Fruit fly (Drosophila melanogaster) whole organism, embryonic: ENCODE measurements around the gene Drs.

ENCODE experiments used
- Aef1 ChIP-seq: fragments of 200-800 bp; sonication (Bioruptor generic); IDR thresholded peaks from 3 replicates; pipeline ENCODE4 v1.3.6; 2022; ENCODE audit warnings: missing biosample characterization, missing genetic modification characterization
- Asciz ChIP-seq: fragments of 200-800 bp; sonication (Bioruptor generic); optimal IDR thresholded peaks from 2 replicates; lab custom pipeline; 2017; ENCODE audit warnings: missing biosample characterization, mild to moderate bottlenecking, missing genetic modification characterization, missing genetic modification reagents
- Atf3 ChIP-seq: fragments of 200-800 bp; sonication (Bioruptor generic); optimal IDR thresholded peaks from 3 replicates; lab custom pipeline; 2016; ENCODE audit warnings: missing biosample characterization, missing genetic modification characterization
- CG10147 ChIP-seq: fragments of 200-800 bp; sonication (Bioruptor generic); optimal IDR thresholded peaks from 2 replicates; lab custom pipeline; 2019; ENCODE audit warnings: missing biosample characterization, mild to moderate bottlenecking, missing genetic modification characterization, moderate library complexity
- CG12104 ChIP-seq: fragments of 200-800 bp; sonication (Bioruptor generic); optimal IDR thresholded peaks from 3 replicates; lab custom pipeline; 2016; ENCODE audit warnings: missing biosample characterization, missing genetic modification characterization
- CG12659 ChIP-seq: fragments of 200-800 bp; sonication (Bioruptor generic); optimal IDR thresholded peaks from 3 replicates; lab custom pipeline; 2017; ENCODE audit warnings: mild to moderate bottlenecking, missing biosample characterization, missing genetic modification reagents, missing genetic modification characterization
- CG13894 ChIP-seq: fragments of 200-800 bp; sonication (Bioruptor generic); optimal IDR thresholded peaks from 3 replicates; lab custom pipeline; 2018; ENCODE audit warnings: missing biosample characterization, mild to moderate bottlenecking, missing genetic modification characterization, moderate library complexity
- CG15514 ChIP-seq: fragments of 200-800 bp; sonication (Bioruptor generic); optimal IDR thresholded peaks from 3 replicates; lab custom pipeline; 2017; ENCODE audit warnings: missing biosample characterization, missing genetic modification characterization, mild to moderate bottlenecking, moderate library complexity, missing genetic modification reagents
- CG16779 ChIP-seq: fragments of 200-800 bp; sonication (Bioruptor generic); IDR thresholded peaks from 2 replicates; pipeline ENCODE4 v1.3.6; 2022; ENCODE audit warnings: missing biosample characterization, missing genetic modification characterization
- CG17361 ChIP-seq: fragments of 200-800 bp; sonication (Bioruptor generic); IDR thresholded peaks from 3 replicates; pipeline ENCODE4 v1.3.6; 2022; ENCODE audit warnings: missing biosample characterization, missing genetic modification characterization
- CG17829 ChIP-seq: fragments of 200-800 bp; optimal IDR thresholded peaks from 2 replicates; lab custom pipeline; 2019; ENCODE audit warnings: missing biosample characterization, mild to moderate bottlenecking, missing genetic modification characterization, moderate library complexity
- CG31388 ChIP-seq: fragments of 200-800 bp; sonication (Bioruptor generic); optimal IDR thresholded peaks from 2 replicates; lab custom pipeline; 2016; ENCODE audit warnings: missing biosample characterization, missing genetic modification characterization
- CG3838 ChIP-seq: fragments of 200-800 bp; sonication (Bioruptor generic); optimal IDR thresholded peaks from 3 replicates; lab custom pipeline; 2016; ENCODE audit warnings: missing biosample characterization, missing genetic modification characterization
- CG4360 ChIP-seq: fragments of 200-800 bp; sonication (Bioruptor generic); IDR thresholded peaks from 2 replicates; pipeline ENCODE4 v1.3.6; 2022; ENCODE audit warnings: missing biosample characterization, missing genetic modification characterization
- CG5953 ChIP-seq: fragments of 200-800 bp; sonication (Bioruptor generic); IDR thresholded peaks from 2 replicates; pipeline ENCODE4 v1.3.6; 2022; ENCODE audit warnings: missing biosample characterization, missing genetic modification characterization
- CG7928 ChIP-seq: fragments of 200-800 bp; sonication (Bioruptor generic); optimal IDR thresholded peaks from 2 replicates; lab custom pipeline; 2017; ENCODE audit warnings: missing biosample characterization, mild to moderate bottlenecking, missing genetic modification characterization
- CG8478 ChIP-seq: fragments of >200 bp; optimal IDR thresholded peaks from 2 replicates; lab custom pipeline; 2018
- Dad ChIP-seq: fragments of 200-800 bp; sonication (Bioruptor generic); optimal IDR thresholded peaks from 3 replicates; lab custom pipeline; 2016; ENCODE audit warnings: missing biosample characterization, missing genetic modification characterization
- Dbx ChIP-seq: fragments of 200-800 bp; sonication (Bioruptor generic); IDR thresholded peaks from 3 replicates; pipeline ENCODE4 v1.3.6; 2022; ENCODE audit warnings: missing biosample characterization, missing genetic modification characterization
- Dip3 ChIP-seq: fragments of 200-800 bp; sonication (Bioruptor generic); optimal IDR thresholded peaks from 3 replicates; lab custom pipeline; 2016; ENCODE audit warnings: missing biosample characterization, missing genetic modification characterization
- Doc3 ChIP-seq: fragments of 200-800 bp; sonication (Bioruptor generic); IDR thresholded peaks from 3 replicates; pipeline ENCODE4 v1.3.6; 2022; ENCODE audit warnings: missing biosample characterization, missing genetic modification characterization; ENCODE audit not compliant: partially characterized antibody
- Gug ChIP-seq: fragments of 200-800 bp; sonication (Bioruptor generic); IDR thresholded peaks from 4 replicates; pipeline ENCODE4 v1.3.6; 2022; ENCODE audit warnings: missing biosample characterization, missing genetic modification characterization
- HLHmδ ChIP-seq: fragments of 200-800 bp; sonication (Bioruptor generic); optimal IDR thresholded peaks from 2 replicates; lab custom pipeline; 2018; ENCODE audit warnings: missing biosample characterization, mild to moderate bottlenecking, missing genetic modification characterization, moderate library complexity
- HmgZ ChIP-seq: fragments of 200-800 bp; sonication (Bioruptor generic); optimal IDR thresholded peaks from 2 replicates; lab custom pipeline; 2018; ENCODE audit warnings: missing biosample characterization, mild to moderate bottlenecking, missing genetic modification characterization
- Jarid2 ChIP-seq: fragments of 200-800 bp; sonication (Bioruptor generic); optimal IDR thresholded peaks from 3 replicates; lab custom pipeline; 2017; ENCODE audit warnings: mild to moderate bottlenecking, missing biosample characterization, missing genetic modification reagents, missing genetic modification characterization
- Lim3 ChIP-seq: fragments of 200-800 bp; sonication (Bioruptor generic); IDR thresholded peaks from 2 replicates; pipeline ENCODE4 v1.3.6; 2022; ENCODE audit warnings: missing biosample characterization, missing genetic modification characterization
- Pdp1 ChIP-seq, 2 experiments: fragments of 200-800 bp; sonication (Bioruptor generic); optimal IDR thresholded peaks; 3 replicates each; lab custom pipeline; 2016; ENCODE audit warnings: missing biosample characterization in 2 of 2, missing genetic modification characterization in 2 of 2, mild to moderate bottlenecking in 1 of 2, moderate library complexity in 1 of 2
- Ptx1 ChIP-seq: fragments of 200-800 bp; sonication (Bioruptor generic); IDR thresholded peaks from 2 replicates; pipeline ENCODE4 v1.3.6; 2022; ENCODE audit warnings: missing biosample characterization, missing genetic modification characterization
- Spps ChIP-seq: fragments of 200-800 bp; sonication (Bioruptor generic); optimal IDR thresholded peaks from 2 replicates; lab custom pipeline; 2018; ENCODE audit warnings: missing biosample characterization, mild to moderate bottlenecking, missing genetic modification characterization
- Ssrp ChIP-seq: fragments of 200-800 bp; sonication (Bioruptor generic); optimal IDR thresholded peaks from 2 replicates; lab custom pipeline; 2018; ENCODE audit warnings: missing biosample characterization, mild to moderate bottlenecking, missing genetic modification characterization, moderate library complexity
- amos ChIP-seq: fragments of 200-800 bp; sonication (Bioruptor generic); IDR thresholded peaks from 2 replicates; pipeline ENCODE4 v1.3.6; 2022; ENCODE audit warnings: missing biosample characterization, missing genetic modification characterization; ENCODE audit not compliant: partially characterized antibody
- ap ChIP-seq: fragments of 200-800 bp; sonication (Bioruptor generic); IDR thresholded peaks from 2 replicates; pipeline ENCODE4 v1.3.6; 2022; ENCODE audit warnings: missing biosample characterization, missing genetic modification characterization
- bab2 ChIP-seq: fragments of 200-800 bp; sonication (Bioruptor generic); optimal IDR thresholded peaks from 2 replicates; lab custom pipeline; 2016; ENCODE audit warnings: missing biosample characterization, missing genetic modification characterization
- disco-r ChIP-seq: fragments of 200-800 bp; sonication (Bioruptor generic); optimal IDR thresholded peaks from 2 replicates; lab custom pipeline; 2016; ENCODE audit warnings: missing biosample characterization, missing genetic modification characterization
- ewg ChIP-seq: fragments of 200-800 bp; sonication (Bioruptor generic); optimal IDR thresholded peaks from 3 replicates; lab custom pipeline; 2017; ENCODE audit warnings: mild to moderate bottlenecking, missing biosample characterization, missing genetic modification reagents, missing genetic modification characterization
- gce ChIP-seq: fragments of 200-800 bp; sonication (Bioruptor generic); IDR thresholded peaks from 3 replicates; pipeline ENCODE4 v1.3.6; 2022; ENCODE audit warnings: missing biosample characterization, missing genetic modification characterization
- gfzf ChIP-seq: fragments of 200-800 bp; sonication (Bioruptor generic); optimal IDR thresholded peaks from 2 replicates; lab custom pipeline; 2016; ENCODE audit warnings: missing biosample characterization, mild to moderate bottlenecking, missing genetic modification characterization, moderate library complexity
- gsb ChIP-seq: fragments of 200-800 bp; sonication (Bioruptor generic); IDR thresholded peaks from 2 replicates; pipeline ENCODE4 v1.3.6; 2022; ENCODE audit warnings: missing biosample characterization, missing genetic modification characterization
- kay ChIP-seq: fragments of 200-800 bp; sonication (Bioruptor generic); optimal IDR thresholded peaks from 2 replicates; lab custom pipeline; 2016; ENCODE audit warnings: missing biosample characterization, missing genetic modification characterization
- ken ChIP-seq: fragments of 200-800 bp; sonication (Bioruptor generic); IDR thresholded peaks from 3 replicates; pipeline ENCODE4 v1.3.6; 2022; ENCODE audit warnings: missing biosample characterization, missing genetic modification characterization
- lola ChIP-seq, 3 experiments: fragments of >200 bp in 2 of 3; fragments of 200-800 bp in 1 of 3; sonication (Bioruptor generic) in 1 of 3; optimal IDR thresholded peaks; 2 replicates each; lab custom pipeline; 2017 to 2019; ENCODE audit warnings: missing biosample characterization in 3 of 3, missing genetic modification characterization in 3 of 3, mild to moderate bottlenecking in 1 of 3, moderate library complexity in 1 of 3
- phol ChIP-seq: fragments of 200-800 bp; sonication (Bioruptor generic); optimal IDR thresholded peaks from 3 replicates; lab custom pipeline; 2018; ENCODE audit warnings: missing biosample characterization, mild to moderate bottlenecking, missing genetic modification characterization, moderate library complexity
- pita ChIP-seq: fragments of 200-800 bp; sonication (Bioruptor generic); optimal IDR thresholded peaks from 2 replicates; lab custom pipeline; 2017; ENCODE audit warnings: missing biosample characterization, mild to moderate bottlenecking, missing genetic modification characterization
- pum ChIP-seq: fragments of 200-800 bp; sonication (Bioruptor generic); optimal IDR thresholded peaks from 2 replicates; lab custom pipeline; 2016; ENCODE audit warnings: missing biosample characterization, missing genetic modification characterization
- sim ChIP-seq: fragments of 200-800 bp; sonication (Bioruptor generic); IDR thresholded peaks from 2 replicates; pipeline ENCODE4 v1.3.6; 2022; ENCODE audit warnings: missing biosample characterization, missing genetic modification characterization
- slbo ChIP-seq: fragments of 200-800 bp; sonication (Bioruptor generic); IDR thresholded peaks from 2 replicates; pipeline ENCODE4 v1.3.6; 2022; ENCODE audit warnings: missing biosample characterization, missing genetic modification characterization
- slou ChIP-seq: fragments of 200-800 bp; sonication (Bioruptor generic); optimal IDR thresholded peaks from 3 replicates; lab custom pipeline; 2016; ENCODE audit warnings: missing biosample characterization, missing genetic modification characterization
- sna ChIP-seq: fragments of 200-800 bp; sonication (Bioruptor generic); IDR thresholded peaks from 2 replicates; pipeline ENCODE4 v1.3.6; 2022; ENCODE audit warnings: missing biosample characterization, missing genetic modification characterization; ENCODE audit not compliant: partially characterized antibody
- sqz ChIP-seq: fragments of 200-800 bp; sonication (Bioruptor generic); optimal IDR thresholded peaks from 3 replicates; lab custom pipeline; 2018; ENCODE audit warnings: missing biosample characterization, mild to moderate bottlenecking, missing genetic modification characterization
- stc ChIP-seq: fragments of 200-800 bp; sonication (Bioruptor generic); IDR thresholded peaks from 2 replicates; pipeline ENCODE4 v1.3.6; 2022; ENCODE audit warnings: missing biosample characterization, missing genetic modification characterization
- unpg ChIP-seq: fragments of 200-800 bp; sonication (Bioruptor generic); optimal IDR thresholded peaks from 3 replicates; lab custom pipeline; 2018; ENCODE audit warnings: missing biosample characterization, mild to moderate bottlenecking, missing genetic modification characterization, moderate library complexity

The Drs gene

DNA sequence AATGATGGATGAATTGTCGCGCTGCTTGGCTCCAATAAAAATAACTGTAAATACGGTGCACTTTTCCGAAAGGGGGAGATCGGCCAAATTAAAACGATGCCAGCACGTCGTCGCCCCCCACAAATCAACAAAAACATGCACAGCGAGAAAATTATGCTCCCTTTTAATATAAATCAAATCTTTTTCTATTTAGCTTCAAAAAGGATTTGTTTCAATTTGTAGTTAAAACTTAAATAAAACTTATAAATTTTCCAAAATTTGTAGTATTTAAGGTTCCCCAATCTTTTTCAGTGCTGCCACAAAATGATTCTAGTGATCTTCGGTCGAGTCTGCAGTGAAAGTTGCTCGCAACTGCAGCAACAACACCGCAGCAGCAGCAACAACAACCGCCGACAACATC is 26.7 kb downstream of the Drs start (continued):
- peak; percentile 85 for TF ChIP-seq bab2 (GFP tag; lab: Kevin White, UChicago)
- peak; percentile 48 for TF ChIP-seq Jarid2 (GFP tag; lab: Kevin White, UChicago)
- TF ChIP-seq phol: peak; percentile 95
- TF ChIP-seq CG15514 (GFP tag; lab: Kevin White, UChicago): no peak
- peak; percentile 77 for TF ChIP-seq ap (GFP tag; lab: Robert Waterston, UW)
- TF ChIP-seq CG5953: peak; percentile 48; the same call in 1 of the 2 replicates
- peak; percentile 48 for TF ChIP-seq CG3838
- TF ChIP-seq sqz (GFP tag; lab: Kevin White, UChicago): peak; percentile 90
- peak; percentile 97 for TF ChIP-seq CG17829
- no peak for TF ChIP-seq pita
- no peak for TF ChIP-seq CG8478 (lab: Kevin White, UChicago)
- TF ChIP-seq Dbx: no peak
- peak; percentile 41; the same call in 2 of the 4 replicates for TF ChIP-seq Gug (GFP tag; lab: Robert Waterston, UW)
- no peak for TF ChIP-seq Lim3 (GFP tag; lab: Robert Waterston, UW)
- TF ChIP-seq CG10147 (GFP tag; lab: Kevin White, UChicago): peak; percentile 67
- no peak for TF ChIP-seq CG13894 (tag; lab: Kevin White, UChicago)
- TF ChIP-seq pum (GFP tag; lab: Kevin White, UChicago): peak; percentile 79
- TF ChIP-seq sna: no peak
- peak; percentile 48 for TF ChIP-seq disco-r (GFP tag; lab: Kevin White, UChicago)
- TF ChIP-seq CG4360 (GFP tag; lab: Robert Waterston, UW): peak; percentile 76
- peak; percentile 67 for TF ChIP-seq CG12659 (GFP tag; lab: Kevin White, UChicago)
- peak; percentile 16 for TF ChIP-seq slou
- TF ChIP-seq CG16779 (GFP tag; lab: Robert Waterston, UW): no peak
- TF ChIP-seq Aef1: 0 out of 3 replicates have a peak, but pooled peaks have one; percentile 28
- TF ChIP-seq kay (GFP tag; lab: Kevin White, UChicago): peak; percentile 69
- TF ChIP-seq gfzf (GFP tag; lab: Kevin White, UChicago): no peak
- no peak for TF ChIP-seq CG7928 (GFP tag; lab: Kevin White, UChicago)
- TF ChIP-seq lola (GFP tag; optimal IDR thresholded peaks at IDR 0.05; lab: Kevin White, UChicago): peak in 1 of 3 experiments; percentile 97
- peak; percentile 86 for TF ChIP-seq sim (GFP tag; lab: Robert Waterston, UW)
- TF ChIP-seq Doc3 (GFP tag; lab: Robert Waterston, UW): no peak
- TF ChIP-seq Atf3 (GFP tag; lab: Kevin White, UChicago): peak; percentile 82
- TF ChIP-seq HmgZ (tag; lab: Kevin White, UChicago): peak; percentile 60
- no peak for TF ChIP-seq HLHmδ (GFP tag; lab: Kevin White, UChicago)
- TF ChIP-seq Dad (GFP tag; lab: Kevin White, UChicago): peak; percentile 49
- peak; percentile 78 for TF ChIP-seq CG12104 (GFP tag; lab: Kevin White, UChicago)
- peak; percentile 67 for TF ChIP-seq CG31388
- TF ChIP-seq Asciz: peak; percentile 90
- peak; percentile 51; the same call in 1 of the 3 replicates for TF ChIP-seq gce (GFP tag; lab: Robert Waterston, UW)
- no peak for TF ChIP-seq Dip3 (GFP tag; lab: Kevin White, UChicago)
- TF ChIP-seq Ssrp: peak; percentile 94
- peak; percentile 71 to 79 for TF ChIP-seq Pdp1 (GFP tag; optimal IDR thresholded peaks at IDR 0.05; lab: Kevin White, UChicago)
- TF ChIP-seq Ptx1 (GFP tag; lab: Robert Waterston, UW): peak; percentile 77
- peak; percentile 82 for TF ChIP-seq ewg
- TF ChIP-seq Spps: peak; percentile 96
- TF ChIP-seq amos (GFP tag; lab: Robert Waterston, UW): no peak
- TF ChIP-seq unpg: peak; percentile 92
- TF ChIP-seq stc (GFP tag; lab: Robert Waterston, UW): peak; percentile 64
- TF ChIP-seq CG17361 (GFP tag; lab: Robert Waterston, UW): peak; percentile 89
- no peak for TF ChIP-seq gsb (GFP tag; lab: Robert Waterston, UW)
- peak; percentile 26; the same call in 1 of the 2 replicates for TF ChIP-seq slbo
- TF ChIP-seq ken (GFP tag; lab: Robert Waterston, UW): peak; percentile 83; the same call in 2 of the 3 replicates
